Fruit fly (Drosophila melanogaster): ENCODE measurements around the gene fax.

The fax gene

dm6 chr3L:16362119-16362653 is 49.4 kb downstream of the fax start, which contains the start of gene Cpr72Ea:
Gene Cpr72Ea, plus strand, starts transcription at chr3L:16362603.
- TF ChIP-seq D1 (tag; optimal IDR thresholded peaks at IDR 0.05) (peak; percentile 49), CG34367 (tag; optimal IDR thresholded peaks at IDR 0.05) (peak; percentile 17), Pif1B (GFP tag; optimal IDR thresholded peaks at IDR 0.05) (no peak), EcR (GFP tag; optimal IDR thresholded peaks at IDR 0.05) (no peak), Ets98B (GFP tag; IDR thresholded peaks at IDR 0.05) (no peak), CG15710 (tag; optimal IDR thresholded peaks at IDR 0.05) (peak; percentile 55), CG9948 (tag; optimal IDR thresholded peaks at IDR 0.05) (peak; percentile 73), CG13204 (GFP tag; optimal IDR thresholded peaks at IDR 0.05) (no peak), rn (GFP tag; IDR thresholded peaks at IDR 0.05) (no peak), CG10348 (GFP tag; IDR thresholded peaks at IDR 0.05) (no peak), CG12605 (GFP tag; IDR thresholded peaks at IDR 0.05) (no peak), CG4496 (GFP tag; IDR thresholded peaks at IDR 0.05) (no peak), Pif1A (GFP tag; optimal IDR thresholded peaks at IDR 0.05) (no peak), fd96Ca (GFP tag; IDR thresholded peaks at IDR 0.05) (no peak), gl (tag; optimal IDR thresholded peaks at IDR 0.05) (no peak), CG14655 (GFP tag; optimal IDR thresholded peaks at IDR 0.05) (peak; percentile 39), CG32121 (GFP tag; IDR thresholded peaks at IDR 0.05) (no peak), CG8301 (tag; optimal IDR thresholded peaks at IDR 0.05) (no peak), Snoo (tag; optimal IDR thresholded peaks at IDR 0.05) (no peak), CG17806 (tag; optimal IDR thresholded peaks at IDR 0.05) (peak; percentile 6), CG8159 (tag; optimal IDR thresholded peaks at IDR 0.05) (peak; percentile 72)

- no peak for TF ChIP-seq Ets98B (GFP tag; IDR thresholded peaks at IDR 0.05)
- TF ChIP-seq CG8159 (tag; optimal IDR thresholded peaks at IDR 0.05): peak; percentile 98
- TF ChIP-seq CG12605 (GFP tag; IDR thresholded peaks at IDR 0.05): no peak
- TF ChIP-seq EcR (GFP tag; optimal IDR thresholded peaks at IDR 0.05): peak; percentile 91
- TF ChIP-seq CG14655 (GFP tag; optimal IDR thresholded peaks at IDR 0.05): peak; percentile 83
- peak; percentile 83 for TF ChIP-seq Pif1A (GFP tag; optimal IDR thresholded peaks at IDR 0.05)
- TF ChIP-seq CG32121 (GFP tag; IDR thresholded peaks at IDR 0.05): no peak
- TF ChIP-seq CG13204 (GFP tag; optimal IDR thresholded peaks at IDR 0.05): peak; percentile 90
- TF ChIP-seq fd96Ca (GFP tag; IDR thresholded peaks at IDR 0.05): 0 out of 3 replicates have a peak, but pooled peaks have one; percentile 22
- TF ChIP-seq CG17806 (tag; optimal IDR thresholded peaks at IDR 0.05): peak; percentile 94
- TF ChIP-seq Snoo (tag; optimal IDR thresholded peaks at IDR 0.05): peak; percentile 73
- peak; percentile 95 for TF ChIP-seq CG34367 (tag; optimal IDR thresholded peaks at IDR 0.05)
- TF ChIP-seq CG4496 (GFP tag; IDR thresholded peaks at IDR 0.05): no peak
- no peak for TF ChIP-seq rn (GFP tag; IDR thresholded peaks at IDR 0.05)
- peak; percentile 97 for TF ChIP-seq CG15710 (tag; optimal IDR thresholded peaks at IDR 0.05)
- peak; percentile 98 for TF ChIP-seq CG9948 (tag; optimal IDR thresholded peaks at IDR 0.05)
- peak; percentile 93 for TF ChIP-seq D1 (tag; optimal IDR thresholded peaks at IDR 0.05)
- peak; percentile 84 for TF ChIP-seq Pif1B (GFP tag; optimal IDR thresholded peaks at IDR 0.05)
- peak; percentile 86 for TF ChIP-seq gl (tag; optimal IDR thresholded peaks at IDR 0.05)
- peak; percentile 67 for TF ChIP-seq CG8301 (tag; optimal IDR thresholded peaks at IDR 0.05)
- no peak for TF ChIP-seq CG10348 (GFP tag; IDR thresholded peaks at IDR 0.05)
Measured at dm6 chr3L:16361200-16361815, 50.3 kb downstream of the fax start.

- TF ChIP-seq Pif1A (GFP tag; optimal IDR thresholded peaks at IDR 0.05): no peak
- no peak for TF ChIP-seq rn (GFP tag; IDR thresholded peaks at IDR 0.05)
- no peak for TF ChIP-seq CG15710 (tag; optimal IDR thresholded peaks at IDR 0.05)
Measured at dm6 chr3L:16359795-16360194, 51.8 kb downstream of the fax start.

- TF ChIP-seq CG32121 (GFP tag; IDR thresholded peaks at IDR 0.05) (no peak), EcR (GFP tag; optimal IDR thresholded peaks at IDR 0.05) (no peak), CG34367 (tag; optimal IDR thresholded peaks at IDR 0.05) (no peak), CG15710 (tag; optimal IDR thresholded peaks at IDR 0.05) (no peak), CG12605 (GFP tag; IDR thresholded peaks at IDR 0.05) (no peak), CG9948 (tag; optimal IDR thresholded peaks at IDR 0.05) (no peak), Snoo (tag; optimal IDR thresholded peaks at IDR 0.05) (no peak), CG13204 (GFP tag; optimal IDR thresholded peaks at IDR 0.05) (no peak), CG4496 (GFP tag; IDR thresholded peaks at IDR 0.05) (no peak), fd96Ca (GFP tag; IDR thresholded peaks at IDR 0.05) (no peak), Pif1A (GFP tag; optimal IDR thresholded peaks at IDR 0.05) (no peak)
Measured at dm6 chr3L:16359219-16359748, 52.3 kb downstream of the fax start, which contains the start of gene ringer. Gene ringer, minus strand, starts transcription at chr3L:16359428.

- TF ChIP-seq fd96Ca (GFP tag; IDR thresholded peaks at IDR 0.05) (no peak), D1 (tag; optimal IDR thresholded peaks at IDR 0.05) (peak; percentile 52), CG8301 (tag; optimal IDR thresholded peaks at IDR 0.05) (no peak), CG4496 (GFP tag; IDR thresholded peaks at IDR 0.05) (no peak), CG17806 (tag; optimal IDR thresholded peaks at IDR 0.05) (no peak), CG9948 (tag; optimal IDR thresholded peaks at IDR 0.05) (peak; percentile 27), Snoo (tag; optimal IDR thresholded peaks at IDR 0.05) (no peak), CG15710 (tag; optimal IDR thresholded peaks at IDR 0.05) (peak; percentile 16), Pif1A (GFP tag; optimal IDR thresholded peaks at IDR 0.05) (no peak), CG8159 (tag; optimal IDR thresholded peaks at IDR 0.05) (peak; percentile 62)
Measured at dm6 chr3L:16357860-16358259, 53.8 kb downstream of the fax start.
